Worm (Caenorhabditis elegans) whole organism, L4 larva: Measurements from ENCODE around the gene sfxn-1.4.

Experiments
- F26F4.8 ChIP-seq: fragments of 200-800 bp; sonication (Bioruptor generic); conservative IDR thresholded peaks from 2 replicates; pipeline ENCODE4 v1.3.6; 2022; ENCODE audit warnings: missing genetic modification characterization, missing compliant biosample characterization
- F49E8.2 ChIP-seq: sonication (generic microtip); optimal IDR thresholded peaks from 2 replicates; lab custom pipeline; 2016; ENCODE audit warnings: missing compliant biosample characterization, mild to moderate bottlenecking, missing genetic modification characterization, borderline replicate concordance
- Y105C5A.15 ChIP-seq: fragments of 200-800 bp; sonication (Bioruptor generic); IDR thresholded peaks from 2 replicates; pipeline ENCODE4 v1.3.6; 2022; ENCODE audit warnings: missing genetic modification characterization, missing compliant biosample characterization
- ZK337.2 ChIP-seq: fragments of 200-800 bp; sonication (Bioruptor generic); IDR thresholded peaks from 2 replicates; pipeline ENCODE4 v1.3.6; 2022; ENCODE audit warnings: missing genetic modification reagents, missing genetic modification characterization, missing compliant biosample characterization
- ZK546.5 ChIP-seq, 2 experiments: sonication (generic microtip); optimal IDR thresholded peaks; 2 replicates each; lab custom pipeline; 2017; ENCODE audit warnings: missing biosample characterization in 2 of 2, missing genetic modification characterization in 2 of 2
- aly-2 ChIP-seq: sonication (generic microtip); optimal IDR thresholded peaks from 2 replicates; lab custom pipeline; 2018; ENCODE audit warnings: missing biosample characterization, missing genetic modification characterization
- attf-4 ChIP-seq: sonication (generic microtip); optimal IDR thresholded peaks from 3 replicates; lab custom pipeline; 2017; ENCODE audit warnings: missing biosample characterization, missing genetic modification characterization
- ceh-28 ChIP-seq: fragments of 150-350 bp; optimal IDR thresholded peaks from 2 replicates; lab custom pipeline; 2014; ENCODE audit warnings: missing biosample characterization, missing genetic modification reagents, missing genetic modification characterization
- ceh-62 ChIP-seq: sonication (generic microtip); optimal IDR thresholded peaks from 2 replicates; lab custom pipeline; 2017; ENCODE audit warnings: missing biosample characterization, missing genetic modification characterization
- ces-1 ChIP-seq: fragments of 150-350 bp; sonication (generic microtip); optimal IDR thresholded peaks from 4 replicates; lab custom pipeline; 2014; ENCODE audit warnings: missing biosample characterization, missing genetic modification reagents, missing genetic modification characterization
- ctbp-1 ChIP-seq: fragments of 200-800 bp; sonication (Bioruptor generic); IDR thresholded peaks from 2 replicates; pipeline ENCODE4 v1.3.6; 2022; ENCODE audit warnings: missing genetic modification reagents, missing genetic modification characterization, missing compliant biosample characterization
- daf-12 ChIP-seq: fragments of 150-350 bp; optimal IDR thresholded peaks from 2 replicates; lab custom pipeline; 2014; ENCODE audit warnings: missing biosample characterization, missing genetic modification reagents, missing genetic modification characterization
- daf-8 ChIP-seq: fragments of 200-800 bp; sonication (Bioruptor generic); IDR thresholded peaks from 2 replicates; pipeline ENCODE4 v1.3.6; 2022; ENCODE audit warnings: missing genetic modification characterization, missing compliant biosample characterization
- egl-27 ChIP-seq: sonication (generic microtip); optimal IDR thresholded peaks from 3 replicates; lab custom pipeline; 2017; ENCODE audit warnings: missing biosample characterization, missing genetic modification reagents, missing genetic modification characterization
- gei-8 ChIP-seq: fragments of 200-800 bp; sonication (Bioruptor generic); optimal IDR thresholded peaks from 2 replicates; lab custom pipeline; 2018; ENCODE audit warnings: mild to moderate bottlenecking, missing genetic modification characterization, missing compliant biosample characterization
- hif-1 ChIP-seq, 2 experiments: sonication (generic microtip); optimal IDR thresholded peaks; 2 replicates each; lab custom pipeline; 2016 to 2017; ENCODE audit warnings: missing compliant biosample characterization in 2 of 2, missing genetic modification characterization in 2 of 2, missing genetic modification reagents in 2 of 2, missing genotype in 2 of 2, mild to moderate bottlenecking in 1 of 2
- hlh-11 ChIP-seq: fragments of 200-800 bp; sonication (Bioruptor generic); optimal IDR thresholded peaks from 2 replicates; lab custom pipeline; 2018; ENCODE audit warnings: mild to moderate bottlenecking, missing genetic modification characterization, missing compliant biosample characterization
- hlh-30 ChIP-seq: sonication (generic microtip); optimal IDR thresholded peaks from 2 replicates; lab custom pipeline; 2017; ENCODE audit warnings: antibody characterized with exemption, mild to moderate bottlenecking, missing genetic modification characterization, missing compliant biosample characterization; ENCODE audit not compliant: insufficient read depth
- jun-1 ChIP-seq: fragments of 150-350 bp; optimal IDR thresholded peaks from 2 replicates; lab custom pipeline; 2014; ENCODE audit warnings: missing biosample characterization, missing genetic modification reagents, missing genetic modification characterization
- lim-7 ChIP-seq: fragments of 200-800 bp; sonication (Bioruptor generic); IDR thresholded peaks from 2 replicates; pipeline ENCODE4 v1.3.6; 2022; ENCODE audit warnings: missing genetic modification characterization, missing compliant biosample characterization
- lin-1 ChIP-seq: fragments of 200-800 bp; sonication (Bioruptor generic); IDR thresholded peaks from 2 replicates; pipeline ENCODE4 v1.3.6; 2022; ENCODE audit warnings: missing genetic modification reagents, missing genetic modification characterization, missing compliant biosample characterization
- lin-15B ChIP-seq: fragments of 150-350 bp; sonication (generic microtip); optimal IDR thresholded peaks from 3 replicates; lab custom pipeline; 2014; ENCODE audit warnings: missing biosample characterization, missing genetic modification characterization
- lin-39 ChIP-seq: fragments of 150-350 bp; optimal IDR thresholded peaks from 2 replicates; lab custom pipeline; 2014; ENCODE audit warnings: missing biosample characterization, missing genetic modification reagents, missing genetic modification characterization
- lsy-2 ChIP-seq, 2 experiments: fragments of 150-350 bp in 1 of 2; sonication (generic microtip) in 1 of 2; optimal IDR thresholded peaks; 2 replicates each; lab custom pipeline; 2014 to 2017; ENCODE audit warnings: missing biosample characterization in 2 of 2, missing genetic modification characterization in 2 of 2
- madf-5 ChIP-seq, 2 experiments: fragments of 200-800 bp; sonication (Bioruptor generic); IDR thresholded peaks; 2 replicates each; pipeline ENCODE4 v1.3.6; 2022; ENCODE audit warnings: missing compliant biosample characterization in 2 of 2, missing genetic modification characterization in 2 of 2
- mdl-1 ChIP-seq, 2 experiments: fragments of 150-350 bp in 1 of 2; sonication (generic microtip) in 1 of 2; optimal IDR thresholded peaks; 2 replicates each; lab custom pipeline; 2014 to 2017; ENCODE audit warnings: missing biosample characterization in 2 of 2, missing genetic modification characterization in 2 of 2
- mdt-29 ChIP-seq: fragments of 200-800 bp; sonication (Bioruptor generic); IDR thresholded peaks from 2 replicates; pipeline ENCODE4 v1.3.6; 2022; ENCODE audit warnings: missing genetic modification reagents, missing genetic modification characterization, missing compliant biosample characterization
- mep-1 ChIP-seq: fragments of 150-350 bp; sonication (generic microtip); optimal IDR thresholded peaks from 3 replicates; lab custom pipeline; 2014; ENCODE audit warnings: missing biosample characterization, missing genetic modification characterization
- nhr-237 ChIP-seq: sonication (generic microtip); optimal IDR thresholded peaks from 2 replicates; lab custom pipeline; 2017; ENCODE audit warnings: missing biosample characterization, missing genetic modification characterization
- nhr-25 ChIP-seq: sonication (generic microtip); optimal IDR thresholded peaks from 2 replicates; lab custom pipeline; 2017; ENCODE audit warnings: missing genetic modification characterization, mild to moderate bottlenecking, missing compliant biosample characterization, antibody characterized with exemption, moderate library complexity, borderline replicate concordance; ENCODE audit not compliant: insufficient read depth
- nhr-28 ChIP-seq: fragments of 150-350 bp; optimal IDR thresholded peaks from 2 replicates; lab custom pipeline; 2014; ENCODE audit warnings: missing biosample characterization, missing genetic modification characterization
- nhr-77 ChIP-seq: fragments of 150-350 bp; optimal IDR thresholded peaks from 2 replicates; lab custom pipeline; 2014; ENCODE audit warnings: missing biosample characterization, missing genetic modification characterization
- pha-4 ChIP-seq, 2 experiments: fragments of 150-350 bp in 1 of 2; fragments of 200-800 bp in 1 of 2; sonication (Bioruptor generic) in 1 of 2; IDR thresholded peaks in 1 of 2; optimal IDR thresholded peaks in 1 of 2; 2 replicates each; pipeline versions ENCODE4 v1.3.6 to Lab custom; 2014 to 2022; ENCODE audit warnings: missing genetic modification characterization in 2 of 2, missing genetic modification reagents in 2 of 2, missing biosample characterization in 1 of 2, missing compliant biosample characterization in 1 of 2
- php-3 ChIP-seq: fragments of 200-800 bp; sonication (Bioruptor generic); IDR thresholded peaks from 2 replicates; pipeline ENCODE4 v1.3.6; 2022; ENCODE audit warnings: missing genetic modification reagents, missing genetic modification characterization, missing compliant biosample characterization
- saeg-2 ChIP-seq: fragments of 200-800 bp; sonication (Bioruptor generic); IDR thresholded peaks from 2 replicates; pipeline ENCODE4 v1.3.6; 2022; ENCODE audit warnings: missing genetic modification reagents, missing genetic modification characterization, missing compliant biosample characterization
- set-16 ChIP-seq: fragments of 200-800 bp; sonication (Bioruptor generic); IDR thresholded peaks from 2 replicates; pipeline ENCODE4 v1.3.6; 2022; ENCODE audit warnings: missing genetic modification reagents, missing genetic modification characterization, missing compliant biosample characterization
- snpc-1.2 ChIP-seq: fragments of 200-800 bp; sonication (Bioruptor generic); IDR thresholded peaks from 2 replicates; pipeline ENCODE4 v1.3.6; 2022; ENCODE audit warnings: missing genetic modification reagents, missing genetic modification characterization, missing compliant biosample characterization
- snpc-4 ChIP-seq: fragments of 150-350 bp; optimal IDR thresholded peaks from 2 replicates; lab custom pipeline; 2014; ENCODE audit warnings: missing biosample characterization, missing genetic modification characterization
- tra-1 ChIP-seq: fragments of 200-800 bp; sonication (Bioruptor generic); IDR thresholded peaks from 2 replicates; pipeline ENCODE4 v1.3.6; 2022; ENCODE audit warnings: missing genetic modification reagents, missing genetic modification characterization, missing compliant biosample characterization
- unc-62 ChIP-seq, 3 experiments: fragments of 150-350 bp in 1 of 3; sonication (generic microtip); optimal IDR thresholded peaks in 2 of 3; peaks in 1 of 3; 1 replicate in 1 of 3; 2 replicates in 2 of 3; lab custom pipeline; 2014 to 2017; ENCODE audit warnings: missing biosample characterization in 3 of 3, missing genetic modification characterization in 3 of 3, missing genetic modification reagents in 3 of 3, missing genotype in 1 of 3
- vab-7 ChIP-seq: fragments of 200-800 bp; sonication (Bioruptor generic); IDR thresholded peaks from 2 replicates; pipeline ENCODE4 v1.3.6; 2022; ENCODE audit warnings: missing genetic modification reagents, missing genetic modification characterization, missing compliant biosample characterization
- zag-1 ChIP-seq: fragments of 150-350 bp; optimal IDR thresholded peaks from 2 replicates; lab custom pipeline; 2014; ENCODE audit warnings: missing biosample characterization, missing genetic modification characterization
- zfp-3 ChIP-seq: fragments of 200-800 bp; sonication (Bioruptor generic); conservative IDR thresholded peaks from 2 replicates; pipeline ENCODE4 v1.3.6; 2022; ENCODE audit warnings: missing genetic modification reagents, missing genetic modification characterization, missing compliant biosample characterization
- zip-2 ChIP-seq: fragments of 150-350 bp; optimal IDR thresholded peaks from 2 replicates; lab custom pipeline; 2014; ENCODE audit warnings: missing biosample characterization, missing genetic modification characterization
- ztf-11 ChIP-seq: fragments of 150-350 bp; optimal IDR thresholded peaks from 2 replicates; lab custom pipeline; 2014; ENCODE audit warnings: missing biosample characterization, missing genetic modification characterization

sfxn-1.4 gene

DNA sequence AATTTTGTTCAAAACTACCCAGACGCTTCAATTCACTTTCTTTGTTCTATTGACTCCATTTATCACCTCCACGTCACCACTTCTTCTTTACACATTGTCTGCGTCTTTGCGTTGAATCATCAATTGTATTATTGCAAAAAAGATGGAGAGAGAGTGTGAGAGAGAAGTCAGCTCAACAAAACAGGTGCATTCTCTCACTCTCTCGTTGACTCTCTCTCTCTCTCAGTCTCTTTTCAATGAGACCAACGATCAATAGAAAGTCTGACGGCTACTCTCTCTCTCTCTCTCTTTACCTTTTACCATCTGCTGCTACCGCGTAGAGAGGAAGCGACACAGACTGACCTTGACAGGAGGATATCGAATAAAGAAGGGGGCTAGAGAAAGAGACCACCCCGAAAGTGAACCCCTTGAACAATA, 45.3 kb downstream of the sfxn-1.4 start (continued):
- TF ChIP-seq hlh-30 (tag; lab: Kevin White, UChicago): peak; percentile 76
- TF ChIP-seq ceh-62: no peak
- TF ChIP-seq lin-1 (GFP tag; lab: Robert Waterston, UW): 0 out of 2 replicates have a peak, but pooled peaks have one; percentile 15
- peak; percentile 72 for TF ChIP-seq ceh-28 (tag; lab: Kevin White, UChicago)
- no peak for TF ChIP-seq ZK546.5 (tag; optimal IDR thresholded peaks at IDR 0.05; lab: Kevin White, UChicago)
- peak; percentile 14 for TF ChIP-seq ces-1 (GFP tag; lab: Kevin White, UChicago)
- 0 out of 2 replicates have a peak, but pooled peaks have one; percentile 30 for TF ChIP-seq ctbp-1 (GFP tag; lab: Robert Waterston, UW)
- TF ChIP-seq mdl-1 (tag; optimal IDR thresholded peaks at IDR 0.05; lab: Kevin White, UChicago): peak; percentile 16 to 92
- peak; percentile 57; the same call in 1 of the 2 replicates for TF ChIP-seq tra-1
- no peak for TF ChIP-seq snpc-4 (tag; lab: Kevin White, UChicago)
- TF ChIP-seq lsy-2 (tag; optimal IDR thresholded peaks at IDR 0.05; lab: Kevin White, UChicago): peak; percentile 82 to 83
- no peak for TF ChIP-seq zip-2 (tag; lab: Kevin White, UChicago)
- TF ChIP-seq nhr-77 (tag; lab: Kevin White, UChicago): peak; percentile 90
- TF ChIP-seq F26F4.8 (GFP tag; lab: Robert Waterston, UW): no peak
- no peak for TF ChIP-seq gei-8
- TF ChIP-seq daf-12: no peak
- no peak for TF ChIP-seq ztf-11 (tag; lab: Kevin White, UChicago)
- no peak for TF ChIP-seq attf-4 (tag; lab: Kevin White, UChicago)
- TF ChIP-seq unc-62 (GFP tag; optimal IDR thresholded peaks at IDR 0.05 in 1 of 2; lab: Kevin White, UChicago): peak in 1 of 2 experiments; percentile 100
- no peak for TF ChIP-seq unc-62 (tag; optimal IDR thresholded peaks at IDR 0.05; lab: Kevin White, UChicago)
- peak; percentile 87 for TF ChIP-seq mep-1 (tag; lab: Kevin White, UChicago)

DNA sequence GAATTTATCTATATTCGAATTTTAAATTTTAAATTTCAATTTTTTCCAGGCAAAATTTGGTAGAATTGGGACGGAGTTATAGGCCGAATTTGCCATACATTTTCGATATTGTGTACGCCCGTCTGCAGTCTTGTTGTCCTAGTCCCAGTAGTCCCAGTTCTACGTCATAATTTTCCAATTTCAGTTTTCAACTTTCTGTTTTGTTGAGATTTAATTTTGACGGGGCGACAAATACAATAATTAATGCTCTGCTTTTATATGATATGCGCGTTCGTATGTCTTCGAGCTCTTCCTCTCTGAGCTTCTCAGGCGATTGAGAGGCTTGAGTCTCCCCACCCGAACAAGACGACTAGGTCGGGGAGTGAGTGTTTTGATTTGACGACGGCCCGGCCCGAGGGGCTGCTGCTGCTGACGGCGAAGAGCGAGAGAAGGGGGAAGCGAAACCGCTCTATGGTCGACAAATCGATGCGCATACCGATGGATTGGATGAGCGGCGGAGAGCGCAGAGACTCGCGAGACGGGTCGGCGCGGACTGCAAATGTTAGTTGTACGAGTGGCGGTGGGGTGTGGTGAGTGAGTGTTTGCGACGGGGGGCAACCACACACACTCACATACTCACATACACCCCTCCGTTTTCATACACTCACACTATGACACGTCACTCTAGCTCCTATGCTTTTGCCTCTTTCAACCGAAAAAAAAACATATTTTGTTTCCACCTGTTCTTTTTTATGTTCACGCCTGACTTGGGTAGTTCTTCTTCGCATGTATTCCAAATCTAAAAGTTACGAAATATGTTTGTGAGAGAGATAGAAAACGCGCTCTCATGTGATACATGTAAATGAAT, 46.1 kb downstream of the sfxn-1.4 start:
- TF ChIP-seq F49E8.2 (tag; lab: Kevin White, UChicago) (no peak), mep-1 (tag; lab: Kevin White, UChicago) (peak; percentile 90), zfp-3 (0 out of 2 replicates have a peak, but pooled peaks have one; percentile 31), daf-8 (GFP tag; lab: Robert Waterston, UW) (no peak), ZK337.2 (GFP tag; lab: Robert Waterston, UW) (peak; percentile 10; the same call in 1 of the 2 replicates), nhr-28 (peak; percentile 79), hlh-11 (tag; lab: Kevin White, UChicago) (peak; percentile 95), egl-27 (tag; lab: Kevin White, UChicago) (no peak), saeg-2 (GFP tag; lab: Robert Waterston, UW) (peak; percentile 65; the same call in 1 of the 2 replicates), madf-5 (GFP tag; IDR thresholded peaks at IDR 0.05; lab: Robert Waterston, UW) (no peak), snpc-1.2 (GFP tag; lab: Robert Waterston, UW) (peak; percentile 62), mdl-1 (tag; optimal IDR thresholded peaks at IDR 0.05; lab: Kevin White, UChicago) (peak; percentile 45 to 83), vab-7 (GFP tag; lab: Robert Waterston, UW) (no peak), lin-39 (tag; lab: Kevin White, UChicago) (no peak), Y105C5A.15 (GFP tag; lab: Robert Waterston, UW) (no peak), nhr-25 (tag; lab: Kevin White, UChicago) (peak; percentile 67), nhr-237 (tag; lab: Kevin White, UChicago) (no peak), mdt-29 (GFP tag; lab: Robert Waterston, UW) (0 out of 2 replicates have a peak, but pooled peaks have one; percentile 19), aly-2 (tag; lab: Kevin White, UChicago) (no peak), nhr-77 (tag; lab: Kevin White, UChicago) (peak; percentile 49), php-3 (GFP tag; lab: Robert Waterston, UW) (no peak), lim-7 (0 out of 2 replicates have a peak, but pooled peaks have one; percentile 26), zag-1 (tag; lab: Kevin White, UChicago) (peak; percentile 42), lin-15B (no peak), hif-1 (tag; optimal IDR thresholded peaks at IDR 0.05; lab: Kevin White, UChicago) (peak in 1 of 2 experiments; percentile 79), jun-1 (tag; lab: Kevin White, UChicago) (no peak), pha-4 (GFP tag; IDR thresholded peaks at IDR 0.05; lab: Robert Waterston, UW) (peak; percentile 78), pha-4 (tag; optimal IDR thresholded peaks at IDR 0.05; lab: Kevin White, UChicago) (peak; percentile 57), lsy-2 (tag; optimal IDR thresholded peaks at IDR 0.05; lab: Kevin White, UChicago) (peak; percentile 56 to 74), set-16 (peak; percentile 99), F26F4.8 (GFP tag; lab: Robert Waterston, UW) (no peak)
